Worm (Caenorhabditis elegans) whole organism, L4 larva: Measurements from ENCODE around the gene F54C9.14.

ENCODE experiments used
- ceh-62 ChIP-seq: sonication (generic microtip); optimal IDR thresholded peaks from 2 replicates; lab custom pipeline; 2017; ENCODE audit warnings: missing biosample characterization, missing genetic modification characterization
- fos-1 ChIP-seq: fragments of 150-350 bp; optimal IDR thresholded peaks from 2 replicates; lab custom pipeline; 2014; ENCODE audit warnings: missing biosample characterization, missing genetic modification characterization
- nhr-237 ChIP-seq: sonication (generic microtip); optimal IDR thresholded peaks from 2 replicates; lab custom pipeline; 2017; ENCODE audit warnings: missing biosample characterization, missing genetic modification characterization

- TF ChIP-seq nhr-237 (no peak), ceh-62 (tag; lab: Kevin White, UChicago) (no peak), fos-1 (no peak)
Observed at ce11 chrII:8514729-8515128, 47.4 kb upstream of the F54C9.14 start, which contains the start of gene ctg-2.
